Worm (Caenorhabditis elegans): ENCODE measurements around the gene F56D6.19.

Gene F56D6.19

DNA sequence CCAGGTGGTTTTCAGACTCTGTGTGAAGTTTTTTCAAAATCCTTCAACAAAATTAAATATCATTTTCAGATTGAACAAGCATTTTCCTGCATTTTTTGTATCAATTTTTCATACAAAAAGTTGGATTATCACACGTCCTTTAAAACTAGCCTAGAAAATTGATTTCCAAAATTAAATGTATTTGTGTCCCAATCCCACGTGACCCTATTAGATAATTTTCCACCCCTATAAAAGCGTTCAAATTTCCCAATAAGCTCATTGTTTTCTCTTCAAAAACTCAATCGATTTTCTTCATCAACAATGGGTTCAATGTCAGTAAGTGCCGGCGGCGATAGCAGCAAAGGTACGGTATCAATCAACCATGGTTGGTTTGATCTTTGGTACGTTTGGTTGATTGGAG, at the start of gene F56D6.19:
Gene F56D6.19 (plus strand): TSS at position 301 of the 400 bp plus-strand sequence.
- TF ChIP-seq dao-5 (tag; optimal IDR thresholded peaks at IDR 0.05) = no peak
- no peak for TF ChIP-seq him-1 (tag; optimal IDR thresholded peaks at IDR 0.05)
- TF ChIP-seq W03F9.2 (tag; optimal IDR thresholded peaks at IDR 0.05) = no peak

DNA sequence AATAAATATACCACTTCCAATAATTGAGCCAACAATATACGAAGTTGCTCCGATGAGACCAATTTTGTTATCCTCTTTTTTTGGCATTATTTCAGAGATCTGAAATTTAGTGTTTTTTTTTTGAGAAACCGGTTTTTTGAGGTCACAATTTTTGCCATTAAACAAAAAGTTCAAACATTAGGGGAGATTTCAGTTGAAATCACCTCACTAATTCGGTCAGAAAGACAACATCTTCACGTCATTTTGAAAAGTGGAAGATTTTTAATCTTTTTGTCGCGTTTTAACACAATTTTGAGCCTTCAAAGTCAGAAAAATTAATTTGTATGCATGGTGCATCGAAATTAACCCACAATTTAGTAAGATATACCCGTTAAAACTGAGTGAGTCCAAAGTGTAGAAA, 49.6 kb upstream of the F56D6.19 start, which contains the start of gene aat-8:
Gene aat-8 (minus strand): TSS at position 101 of the 400 bp plus-strand sequence.
- TF ChIP-seq W03F9.2 (tag; optimal IDR thresholded peaks at IDR 0.05) (no peak), dao-5 (tag; optimal IDR thresholded peaks at IDR 0.05) (no peak), him-1 (tag; optimal IDR thresholded peaks at IDR 0.05) (no peak)

DNA sequence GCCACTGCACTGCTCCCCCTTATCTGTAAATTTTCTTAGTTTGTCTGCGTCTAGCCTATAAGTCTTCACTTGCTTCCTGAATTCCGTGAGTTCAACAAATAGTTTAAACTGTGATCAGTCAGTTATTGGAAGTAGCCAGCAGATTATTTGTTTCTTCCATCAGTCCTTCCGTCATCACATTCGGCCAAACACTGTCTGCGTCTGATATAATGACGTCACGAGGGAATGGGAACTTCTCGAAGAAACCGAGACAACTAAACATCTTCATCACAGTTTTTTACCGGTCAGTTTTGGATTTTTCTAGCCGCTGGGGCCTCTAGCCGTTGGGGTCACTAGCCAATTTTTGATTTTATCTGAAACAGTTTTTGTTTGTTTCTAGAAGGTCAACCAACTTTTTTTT, 48.5 kb upstream of the F56D6.19 start:
- TF ChIP-seq him-1 (tag; optimal IDR thresholded peaks at IDR 0.05) (no peak), dao-5 (tag; optimal IDR thresholded peaks at IDR 0.05) (no peak), W03F9.2 (tag; optimal IDR thresholded peaks at IDR 0.05) (no peak)

DNA sequence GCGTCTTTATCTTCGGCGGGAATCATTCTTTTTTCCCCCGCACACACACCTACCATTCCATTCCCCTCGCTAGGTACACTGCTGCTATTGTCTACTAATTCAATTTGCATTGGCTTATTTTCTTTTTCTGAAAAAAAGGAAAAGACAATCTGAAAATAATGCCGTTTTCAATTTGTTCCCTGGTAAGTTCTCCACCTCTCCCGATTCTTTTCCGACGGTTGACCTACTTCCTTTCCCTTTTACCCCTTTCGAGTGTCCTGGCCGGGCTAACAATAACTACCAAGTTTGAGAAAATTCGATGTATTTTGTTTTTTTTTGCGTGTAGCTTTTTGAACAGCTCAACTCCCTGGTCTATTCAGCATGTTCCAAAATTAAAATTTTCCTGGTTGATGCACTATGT, 47.3 kb upstream of the F56D6.19 start, which contains the start of gene F37C4.4:
Gene F37C4.4 (plus strand): TSS at position 58 of the 400 bp plus-strand sequence.
- TF ChIP-seq W03F9.2 (tag; optimal IDR thresholded peaks at IDR 0.05) (no peak), him-1 (tag; optimal IDR thresholded peaks at IDR 0.05) (no peak), dao-5 (tag; optimal IDR thresholded peaks at IDR 0.05) (no peak)

DNA sequence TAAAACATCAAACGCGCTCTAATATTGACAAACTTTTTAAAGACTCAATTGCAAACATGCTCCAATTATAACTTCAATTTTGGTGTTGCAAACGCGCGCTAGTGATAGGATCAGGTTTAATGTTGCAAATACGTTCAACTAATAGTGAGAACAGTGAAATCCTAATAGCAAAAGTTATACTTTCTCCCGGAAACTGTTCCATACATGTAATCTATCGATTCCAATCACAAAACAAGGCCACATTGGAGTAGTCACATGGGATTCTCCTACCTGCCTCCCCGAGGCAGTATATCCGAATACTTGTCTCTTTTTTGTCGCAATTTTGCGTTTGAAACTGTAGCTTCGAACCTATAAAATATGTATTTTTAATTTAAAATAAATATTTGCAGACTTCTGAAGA, 44.7 kb upstream of the F56D6.19 start:
- no peak for TF ChIP-seq W03F9.2 (tag; optimal IDR thresholded peaks at IDR 0.05)
- TF ChIP-seq dao-5 (tag; optimal IDR thresholded peaks at IDR 0.05) = no peak
- no peak for TF ChIP-seq him-1 (tag; optimal IDR thresholded peaks at IDR 0.05)

DNA sequence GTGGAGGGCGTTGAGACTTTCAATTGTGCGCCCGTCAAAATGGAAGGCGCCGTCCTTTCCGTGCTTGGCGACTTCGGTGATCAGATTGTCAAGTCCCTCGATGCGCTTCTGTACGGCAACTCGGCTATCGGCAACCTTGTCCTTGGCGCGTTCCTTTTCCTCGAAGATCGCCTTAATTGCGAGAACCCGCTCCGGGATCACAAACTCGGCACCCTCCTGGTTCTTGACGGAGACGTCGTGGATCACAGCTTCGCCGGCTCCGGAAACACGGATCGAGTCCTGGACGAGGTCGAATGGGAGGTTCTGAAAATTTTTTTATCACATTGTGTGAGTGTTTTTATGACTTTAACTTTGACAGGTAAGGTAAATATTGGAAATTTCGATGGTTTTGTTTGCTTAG, 41.4 kb upstream of the F56D6.19 start:
- no peak for TF ChIP-seq W03F9.2 (tag; optimal IDR thresholded peaks at IDR 0.05)
- TF ChIP-seq dao-5 (tag; optimal IDR thresholded peaks at IDR 0.05) = no peak
- TF ChIP-seq him-1 (tag; optimal IDR thresholded peaks at IDR 0.05) = no peak

DNA sequence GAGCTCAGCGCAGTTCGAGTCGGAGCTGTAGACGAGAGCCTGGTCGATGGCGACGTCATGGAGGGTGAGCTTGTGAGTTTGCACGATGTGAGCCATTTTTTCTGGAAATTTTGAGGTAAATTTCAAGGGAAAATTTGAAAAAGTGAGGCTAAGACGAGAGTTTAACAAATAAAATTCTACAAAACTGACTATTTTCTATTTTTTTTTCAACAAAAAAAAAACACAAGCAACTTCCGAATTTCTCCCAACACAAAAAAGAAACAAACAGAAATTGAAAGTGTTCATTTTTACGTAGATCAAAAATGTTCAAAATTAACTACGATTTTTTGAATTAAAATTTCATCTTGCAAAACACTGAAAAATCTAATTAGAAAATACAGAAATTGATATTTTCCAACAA, 40.9 kb upstream of the F56D6.19 start, which contains the start of gene F37C4.5:
Gene F37C4.5 (minus strand): TSS at position 101 of the 400 bp plus-strand sequence.
- no peak for TF ChIP-seq W03F9.2 (tag; optimal IDR thresholded peaks at IDR 0.05)

DNA sequence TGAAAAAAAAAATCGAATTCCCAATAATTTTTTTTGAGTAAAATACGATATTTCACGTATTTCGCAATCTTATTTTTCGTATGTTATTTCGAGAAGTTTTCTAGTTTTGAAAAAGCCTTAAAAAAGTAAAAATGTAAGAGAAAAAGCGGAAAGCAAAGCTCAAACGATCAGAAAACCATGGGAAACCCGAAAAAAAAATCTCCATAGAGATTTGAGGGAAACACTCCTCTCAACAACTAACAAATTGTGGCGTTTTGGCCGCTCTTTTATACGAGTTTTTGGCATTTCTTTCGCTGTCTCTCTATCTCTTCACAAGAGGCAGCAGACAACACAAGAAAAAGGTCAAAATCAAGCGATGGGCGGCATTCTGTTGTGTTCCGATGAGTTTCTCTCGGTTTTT, 40.1 kb upstream of the F56D6.19 start:
- TF ChIP-seq dao-5 (tag; optimal IDR thresholded peaks at IDR 0.05) (no peak), W03F9.2 (tag; optimal IDR thresholded peaks at IDR 0.05) (no peak), him-1 (tag; optimal IDR thresholded peaks at IDR 0.05) (no peak)

DNA sequence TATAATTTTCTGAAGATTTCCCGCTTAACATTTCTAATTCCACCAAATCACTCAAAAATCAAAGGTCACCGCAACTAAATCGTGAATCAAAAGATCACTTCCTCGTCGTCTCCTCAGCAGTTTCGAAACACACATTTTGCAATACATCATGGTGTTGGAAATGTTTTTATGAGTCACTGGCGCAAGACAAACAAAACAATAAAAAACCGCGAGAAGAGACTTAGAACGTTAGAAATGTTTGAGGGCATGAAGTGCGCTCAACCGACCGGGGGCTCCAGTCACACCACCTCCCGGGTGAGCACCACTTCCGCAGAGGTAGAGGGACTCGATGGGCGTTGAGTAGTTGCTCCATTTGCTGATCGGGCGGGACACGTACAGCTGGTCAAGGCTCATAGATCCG, 39.3 kb upstream of the F56D6.19 start:
- TF ChIP-seq dao-5 (tag; optimal IDR thresholded peaks at IDR 0.05) = no peak
- TF ChIP-seq him-1 (tag; optimal IDR thresholded peaks at IDR 0.05) = no peak
- TF ChIP-seq W03F9.2 (tag; optimal IDR thresholded peaks at IDR 0.05) = no peak

DNA sequence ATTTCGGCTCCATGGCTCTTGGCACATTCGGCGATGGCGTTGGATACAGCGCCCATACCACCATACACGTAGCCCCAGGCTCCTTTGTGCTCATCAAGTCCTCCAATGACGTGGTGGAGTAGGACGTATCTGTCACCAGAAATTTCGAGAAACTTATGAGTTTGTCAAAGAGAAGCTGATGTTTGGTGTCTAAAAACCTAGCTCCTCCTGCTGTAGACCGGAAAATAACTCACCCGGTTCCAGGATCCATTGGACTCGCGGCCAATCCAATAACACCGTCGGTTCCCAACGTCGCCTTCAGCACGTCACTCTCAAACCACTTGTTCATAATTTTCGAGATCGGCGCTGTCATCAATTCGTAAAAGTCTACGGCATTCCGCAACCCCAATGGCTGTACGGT, 37.6 kb upstream of the F56D6.19 start:
- no peak for TF ChIP-seq him-1 (tag; optimal IDR thresholded peaks at IDR 0.05)

DNA sequence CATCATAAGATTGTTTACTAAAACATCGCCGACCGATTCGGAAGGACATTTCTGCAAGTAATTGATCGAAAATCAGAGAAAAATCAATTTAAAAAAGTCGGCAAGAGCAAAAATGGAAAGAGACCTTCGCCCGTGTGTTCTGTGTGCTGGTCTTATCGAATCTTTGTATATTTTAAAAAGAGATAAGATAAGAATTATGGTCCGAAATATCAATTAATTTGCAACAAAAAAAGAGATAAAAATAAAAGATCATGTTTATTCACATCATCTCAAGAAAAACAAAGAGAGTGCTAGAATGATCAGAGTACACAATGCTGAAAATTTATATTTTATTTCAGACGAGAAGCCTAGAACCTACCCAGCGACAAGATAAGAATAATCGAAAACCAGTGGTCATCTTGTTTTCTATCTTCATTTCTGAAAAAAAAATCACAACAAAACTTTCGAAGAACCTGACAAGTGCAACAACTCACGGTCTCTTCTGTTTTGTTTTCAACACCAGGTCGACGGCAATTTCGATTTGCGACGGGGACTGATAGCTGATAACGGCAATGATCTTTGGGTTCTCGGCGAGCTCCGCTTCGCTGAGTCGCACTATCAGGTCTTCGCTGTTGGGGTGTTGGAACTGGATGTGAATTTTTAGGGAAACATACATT, 36.2 kb upstream of the F56D6.19 start, which contains the start of gene F37C4.6:
Gene F37C4.6 (minus strand): TSS at position 51 of the 656 bp plus-strand sequence.
- TF ChIP-seq him-1 (tag; optimal IDR thresholded peaks at IDR 0.05) (no peak), dao-5 (tag; optimal IDR thresholded peaks at IDR 0.05) (no peak), W03F9.2 (tag; optimal IDR thresholded peaks at IDR 0.05) (no peak)

DNA sequence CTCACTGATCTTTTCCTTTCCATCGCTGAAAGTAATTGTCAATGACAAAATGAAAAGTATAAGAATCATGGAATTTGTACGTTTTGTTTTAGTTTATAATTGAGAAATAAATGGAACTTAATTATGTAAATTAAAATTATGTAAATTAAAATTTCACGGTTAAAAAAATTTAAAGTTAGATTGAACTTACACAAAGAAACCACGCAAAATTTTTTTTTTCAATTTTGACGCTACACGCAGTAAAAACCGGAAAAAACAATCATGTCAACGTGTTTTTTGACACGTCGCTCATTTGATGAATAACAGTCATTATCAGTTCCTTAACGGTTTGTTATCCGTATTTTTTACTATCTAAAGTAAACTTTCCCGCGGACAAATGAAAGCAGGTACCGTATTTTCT, 33.4 kb upstream of the F56D6.19 start, which contains the start of the genes F37C4.8 and oac-23:
Gene F37C4.8 (minus strand): TSS at position 101 of the 400 bp plus-strand sequence.
Gene oac-23 (plus strand): TSS at position 323 of the 400 bp plus-strand sequence.
- TF ChIP-seq dao-5 (tag; optimal IDR thresholded peaks at IDR 0.05) = no peak
- no peak for TF ChIP-seq him-1 (tag; optimal IDR thresholded peaks at IDR 0.05)
- TF ChIP-seq W03F9.2 (tag; optimal IDR thresholded peaks at IDR 0.05) = no peak

DNA sequence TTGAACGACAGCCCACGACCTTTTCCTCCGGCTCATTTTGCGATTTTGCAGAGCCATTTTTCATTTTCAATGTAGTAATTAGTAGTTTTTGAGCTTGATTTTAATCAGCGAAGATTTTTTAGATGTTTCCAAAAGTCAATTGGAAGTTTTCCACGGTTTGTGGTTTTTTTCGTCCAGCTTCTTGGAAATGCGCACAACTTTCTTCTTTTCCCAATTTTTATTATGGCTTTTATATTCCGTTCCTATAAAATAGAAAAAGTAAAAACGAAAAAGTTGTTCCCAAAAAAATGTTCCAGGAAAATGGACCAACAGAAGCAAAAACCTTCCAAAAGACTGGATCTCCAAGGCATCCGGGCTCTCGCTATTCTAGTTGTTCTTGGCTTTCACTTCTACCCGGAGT, 29.2 kb upstream of the F56D6.19 start, which contains the start of gene oac-22:
Gene oac-22 (plus strand): TSS at position 301 of the 400 bp plus-strand sequence.
- no peak for TF ChIP-seq W03F9.2 (tag; optimal IDR thresholded peaks at IDR 0.05)
- TF ChIP-seq dao-5 (tag; optimal IDR thresholded peaks at IDR 0.05) = no peak
- no peak for TF ChIP-seq him-1 (tag; optimal IDR thresholded peaks at IDR 0.05)

DNA sequence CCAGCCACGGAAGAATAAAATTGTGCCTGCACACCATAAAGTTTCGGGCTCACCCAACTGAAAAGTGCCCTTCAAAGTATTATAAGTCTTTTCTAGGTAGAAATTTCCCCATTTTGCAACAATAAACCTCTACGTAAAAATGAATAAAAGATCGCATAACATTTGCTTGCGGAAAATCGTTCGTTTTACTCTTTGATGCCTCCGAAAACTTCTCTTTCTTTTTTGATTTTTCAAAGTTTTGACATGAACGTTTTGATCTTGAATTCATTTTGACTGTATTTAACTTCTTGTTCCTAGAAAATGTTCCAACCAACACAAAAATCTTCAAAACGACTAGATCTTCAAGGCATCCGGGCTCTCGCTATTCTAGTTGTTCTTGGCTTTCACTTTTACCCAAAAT, 25.6 kb upstream of the F56D6.19 start, which contains the start of gene oac-21:
Gene oac-21 (plus strand): TSS at position 301 of the 400 bp plus-strand sequence.
- no peak for TF ChIP-seq him-1 (tag; optimal IDR thresholded peaks at IDR 0.05)
- no peak for TF ChIP-seq dao-5 (tag; optimal IDR thresholded peaks at IDR 0.05)
- no peak for TF ChIP-seq W03F9.2 (tag; optimal IDR thresholded peaks at IDR 0.05)

DNA sequence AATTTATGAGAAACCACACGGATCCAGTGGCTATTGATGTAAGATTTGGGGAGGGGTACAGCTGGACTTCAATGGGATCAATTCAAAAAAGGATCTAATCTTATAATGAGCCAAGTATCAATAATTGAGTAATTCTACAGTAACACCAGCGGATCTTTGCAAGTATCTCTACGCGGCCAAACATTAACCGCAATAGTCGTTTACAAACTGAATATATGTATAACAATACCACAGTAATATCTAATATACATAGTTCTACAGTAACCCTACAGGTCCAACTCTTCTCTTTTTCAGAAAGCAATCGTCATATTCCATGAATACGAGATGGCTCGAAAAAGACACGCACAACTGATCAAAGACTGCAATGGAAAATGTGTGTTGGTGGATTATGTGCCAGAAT, 22.5 kb upstream of the F56D6.19 start, which contains the start of gene F56D6.9:
Gene F56D6.9 (plus strand): TSS at position 301 of the 400 bp plus-strand sequence.
- TF ChIP-seq W03F9.2 (tag; optimal IDR thresholded peaks at IDR 0.05) (no peak), dao-5 (tag; optimal IDR thresholded peaks at IDR 0.05) (no peak), him-1 (tag; optimal IDR thresholded peaks at IDR 0.05) (no peak)
